In genomic region chr3L:3083329-3084083, dm6 we compare ENCODE assay signal across 1 fruit fly cellular context.
TF ChIP-seq lines count a peak whose summit lies in the region.

No protein-coding gene starts in this region.

TF ChIP-seq in whole organism, embryonic, 481 proteins besides CTCF, POLR2A, EP300 and RAD21 (continued from another document and continues in another):
- no peak for TF ChIP-seq CG1647 (GFP tag; optimal IDR thresholded peaks at IDR 0.05; lab: Kevin White, UChicago)
- no peak for TF ChIP-seq yki (optimal IDR thresholded peaks at IDR 0.05; lab: Kevin White, UChicago)
- peak; percentile 52 for TF ChIP-seq NK7.1 (GFP tag; optimal IDR thresholded peaks at IDR 0.05; lab: Kevin White, UChicago)
- no peak for TF ChIP-seq Mrtf (GFP tag; IDR thresholded peaks at IDR 0.05; lab: Robert Waterston, UW)
- no peak for TF ChIP-seq Sin3A (optimal IDR thresholded peaks at IDR 0.05; lab: Kevin White, UChicago)
- no peak for TF ChIP-seq CG12744 (GFP tag; optimal IDR thresholded peaks at IDR 0.05; lab: Kevin White, UChicago)
- peak; percentile 82 for TF ChIP-seq ara (GFP tag; IDR thresholded peaks at IDR 0.05; lab: Robert Waterston, UW)
- no peak for TF ChIP-seq CG15269 (tag; optimal IDR thresholded peaks at IDR 0.05; lab: Kevin White, UChicago)
- no peak for TF ChIP-seq tll (GFP tag; optimal IDR thresholded peaks at IDR 0.05; lab: Kevin White, UChicago)
- no peak for TF ChIP-seq D19B (GFP tag; optimal IDR thresholded peaks at IDR 0.05; lab: Kevin White, UChicago)
- TF ChIP-seq emc (GFP tag; optimal IDR thresholded peaks at IDR 0.05; lab: Kevin White, UChicago): no peak
- peak; percentile 77 for TF ChIP-seq CG6254 (GFP tag; optimal IDR thresholded peaks at IDR 0.05; lab: Kevin White, UChicago)
- TF ChIP-seq Elba2 (GFP tag; optimal IDR thresholded peaks at IDR 0.05; lab: Kevin White, UChicago): no peak
- peak; percentile 84 for TF ChIP-seq chm (GFP tag; IDR thresholded peaks at IDR 0.05; lab: Robert Waterston, UW)
- no peak for TF ChIP-seq HLH54F (GFP tag; optimal IDR thresholded peaks at IDR 0.05; lab: Kevin White, UChicago)
- peak; percentile 47 for TF ChIP-seq CG4707 (GFP tag; optimal IDR thresholded peaks at IDR 0.05; lab: Kevin White, UChicago)
- TF ChIP-seq CG4730 (GFP tag; IDR thresholded peaks at IDR 0.05; lab: Robert Waterston, UW): no peak
- TF ChIP-seq CkIIα-i1 (GFP tag; IDR thresholded peaks at IDR 0.05; lab: Robert Waterston, UW): no peak
- peak; percentile 23 for TF ChIP-seq D19A (tag; optimal IDR thresholded peaks at IDR 0.05; lab: Kevin White, UChicago)
- peak; percentile 76 for TF ChIP-seq CG4328 (GFP tag; optimal IDR thresholded peaks at IDR 0.05; lab: Kevin White, UChicago)
- TF ChIP-seq Pdp1 (GFP tag; optimal IDR thresholded peaks at IDR 0.05; lab: Kevin White, UChicago): peak; percentile 17 to 48
- TF ChIP-seq CG18011 (GFP tag; optimal IDR thresholded peaks at IDR 0.05; lab: Kevin White, UChicago): no peak
- TF ChIP-seq YL-1 (GFP tag; optimal IDR thresholded peaks at IDR 0.05; lab: Kevin White, UChicago): peak; percentile 2
- no peak for TF ChIP-seq Opbp (GFP tag; IDR thresholded peaks at IDR 0.05; lab: Robert Waterston, UW; ENCODE audit: partially characterized antibody)
- TF ChIP-seq CG4360 (GFP tag; IDR thresholded peaks at IDR 0.05; lab: Robert Waterston, UW): peak; percentile 53; the same call in 1 of the 2 replicates
- peak; percentile 35 for TF ChIP-seq Camta (GFP tag; optimal IDR thresholded peaks at IDR 0.05; lab: Kevin White, UChicago)
- TF ChIP-seq Ssrp (tag; optimal IDR thresholded peaks at IDR 0.05; lab: Kevin White, UChicago): no peak
- 0 out of 2 replicates have a peak, but pooled peaks have one; percentile 31 for TF ChIP-seq Ptx1 (GFP tag; IDR thresholded peaks at IDR 0.05; lab: Robert Waterston, UW)
- peak; percentile 31 for TF ChIP-seq ERR (GFP tag; optimal IDR thresholded peaks at IDR 0.05; lab: Kevin White, UChicago)
- TF ChIP-seq CG14441 (GFP tag; IDR thresholded peaks at IDR 0.05; lab: Robert Waterston, UW): peak; percentile 8; the same call in 1 of the 2 replicates
- peak in 1 of 2 experiments; percentile 77 for TF ChIP-seq eve (GFP tag; optimal IDR thresholded peaks at IDR 0.05; lab: Kevin White, UChicago)
- no peak for TF ChIP-seq CG12104 (GFP tag; optimal IDR thresholded peaks at IDR 0.05; lab: Kevin White, UChicago)
- TF ChIP-seq slbo (GFP tag; IDR thresholded peaks at IDR 0.05; lab: Robert Waterston, UW): no peak
- peak; percentile 37 for TF ChIP-seq Antp (GFP tag; optimal IDR thresholded peaks at IDR 0.05; lab: Kevin White, UChicago)
- peak; percentile 71 for TF ChIP-seq cwo (GFP tag; optimal IDR thresholded peaks at IDR 0.05; lab: Kevin White, UChicago)
- TF ChIP-seq otp (GFP tag; IDR thresholded peaks at IDR 0.05; lab: Robert Waterston, UW): peak; percentile 92
- TF ChIP-seq chinmo (GFP tag; IDR thresholded peaks at IDR 0.05; lab: Robert Waterston, UW; ENCODE audit: partially characterized antibody): 0 out of 4 replicates have a peak, but pooled peaks have one; percentile 52
- TF ChIP-seq CG2678 (tag; optimal IDR thresholded peaks at IDR 0.05; lab: Kevin White, UChicago): peak; percentile 68
- 0 out of 3 replicates have a peak, but pooled peaks have one; percentile 44 for TF ChIP-seq CG11093 (GFP tag; IDR thresholded peaks at IDR 0.05; lab: Robert Waterston, UW)
- TF ChIP-seq Usf (GFP tag; optimal IDR thresholded peaks at IDR 0.05; lab: Kevin White, UChicago): no peak
- no peak for TF ChIP-seq gfzf (GFP tag; optimal IDR thresholded peaks at IDR 0.05; lab: Kevin White, UChicago)
- peak; percentile 44; the same call in 1 of the 2 replicates for TF ChIP-seq CG31441 (GFP tag; IDR thresholded peaks at IDR 0.05; lab: Robert Waterston, UW)
- peak; percentile 53 for TF ChIP-seq wek (GFP tag; optimal IDR thresholded peaks at IDR 0.05; lab: Kevin White, UChicago)
- TF ChIP-seq CG9437 (GFP tag; optimal IDR thresholded peaks at IDR 0.05; lab: Kevin White, UChicago): peak; percentile 4
- no peak for TF ChIP-seq CG30403 (GFP tag; optimal IDR thresholded peaks at IDR 0.05; lab: Kevin White, UChicago)
- peak; percentile 46 for TF ChIP-seq NC2α (GFP tag; optimal IDR thresholded peaks at IDR 0.05; lab: Kevin White, UChicago)
- no peak for TF ChIP-seq tap (tag; optimal IDR thresholded peaks at IDR 0.05; lab: Kevin White, UChicago)
- no peak for TF ChIP-seq Eip74EF (GFP tag; optimal IDR thresholded peaks at IDR 0.05; lab: Kevin White, UChicago)
- TF ChIP-seq CG13424 (tag; optimal IDR thresholded peaks at IDR 0.05; lab: Kevin White, UChicago): peak; percentile 25
- TF ChIP-seq gro (GFP tag; optimal IDR thresholded peaks at IDR 0.05; lab: Kevin White, UChicago): no peak
- TF ChIP-seq ftz-f1 (GFP tag; optimal IDR thresholded peaks at IDR 0.05; lab: Kevin White, UChicago): no peak
- TF ChIP-seq Gug (GFP tag; IDR thresholded peaks at IDR 0.05; lab: Robert Waterston, UW): peak; percentile 16; the same call in 1 of the 4 replicates
- TF ChIP-seq CG8281 (tag; optimal IDR thresholded peaks at IDR 0.05; lab: Kevin White, UChicago): peak; percentile 29
- no peak for TF ChIP-seq CG14050 (GFP tag; IDR thresholded peaks at IDR 0.05; lab: Robert Waterston, UW)
- TF ChIP-seq Doc2 (GFP tag; IDR thresholded peaks at IDR 0.05; lab: Robert Waterston, UW): no peak
- no peak for TF ChIP-seq ato (GFP tag; IDR thresholded peaks at IDR 0.05; lab: Robert Waterston, UW; ENCODE audit: partially characterized antibody)
- TF ChIP-seq CG7372 (GFP tag; IDR thresholded peaks at IDR 0.05; lab: Robert Waterston, UW): no peak
- no peak for TF ChIP-seq unpg (GFP tag; optimal IDR thresholded peaks at IDR 0.05; lab: Kevin White, UChicago)
- TF ChIP-seq Jarid2 (GFP tag; optimal IDR thresholded peaks at IDR 0.05; lab: Kevin White, UChicago): peak; percentile 56
- TF ChIP-seq nerfin-2 (GFP tag; IDR thresholded peaks at IDR 0.05; lab: Robert Waterston, UW; ENCODE audit: partially characterized antibody): no peak
- TF ChIP-seq her (GFP tag; optimal IDR thresholded peaks at IDR 0.05; lab: Kevin White, UChicago): peak; percentile 39
- no peak for TF ChIP-seq Taf1 (GFP tag; IDR thresholded peaks at IDR 0.05; lab: Robert Waterston, UW)
- TF ChIP-seq Hey (tag; optimal IDR thresholded peaks at IDR 0.05; lab: Kevin White, UChicago): peak; percentile 69
- TF ChIP-seq Fer3 (tag; optimal IDR thresholded peaks at IDR 0.05; lab: Kevin White, UChicago): no peak
- peak; percentile 49 for TF ChIP-seq Dref (GFP tag; IDR thresholded peaks at IDR 0.05; lab: Robert Waterston, UW)
- peak; percentile 69 for TF ChIP-seq CG1603 (tag; optimal IDR thresholded peaks at IDR 0.05; lab: Kevin White, UChicago)
- TF ChIP-seq zf30C (GFP tag; optimal IDR thresholded peaks at IDR 0.05; lab: Kevin White, UChicago): no peak
- TF ChIP-seq Dfd (GFP tag; optimal IDR thresholded peaks at IDR 0.05; lab: Kevin White, UChicago): no peak
- peak; percentile 91; the same call in 2 of the 3 replicates for TF ChIP-seq CG2199 (GFP tag; IDR thresholded peaks at IDR 0.05; lab: Robert Waterston, UW)
- TF ChIP-seq CG3281 (GFP tag; optimal IDR thresholded peaks at IDR 0.05; lab: Kevin White, UChicago): peak; percentile 61
- TF ChIP-seq gcm (GFP tag; optimal IDR thresholded peaks at IDR 0.05; lab: Kevin White, UChicago): no peak
- TF ChIP-seq CG11504 (tag; optimal IDR thresholded peaks at IDR 0.05; lab: Kevin White, UChicago): no peak
- TF ChIP-seq CG3065 (GFP tag; optimal IDR thresholded peaks at IDR 0.05; lab: Kevin White, UChicago): no peak
- peak; percentile 43 for TF ChIP-seq CG11723 (GFP tag; optimal IDR thresholded peaks at IDR 0.05; lab: Kevin White, UChicago)
- no peak for TF ChIP-seq tio (GFP tag; optimal IDR thresholded peaks at IDR 0.05; lab: Kevin White, UChicago)
- TF ChIP-seq CG9797 (GFP tag; optimal IDR thresholded peaks at IDR 0.05; lab: Kevin White, UChicago): peak; percentile 3
- no peak for TF ChIP-seq cg (GFP tag; optimal IDR thresholded peaks at IDR 0.05; lab: Kevin White, UChicago)
- no peak for TF ChIP-seq CG3847 (GFP tag; IDR thresholded peaks at IDR 0.05; lab: Robert Waterston, UW)
- TF ChIP-seq zen (tag; optimal IDR thresholded peaks at IDR 0.05; lab: Kevin White, UChicago): no peak
- no peak for TF ChIP-seq slou (GFP tag; optimal IDR thresholded peaks at IDR 0.05; lab: Kevin White, UChicago)
- TF ChIP-seq Trl (optimal IDR thresholded peaks at IDR 0.05; lab: Kevin White, UChicago): peak; percentile 10 to 39
- peak; percentile 56 for TF ChIP-seq Trl (GFP tag; optimal IDR thresholded peaks at IDR 0.05; lab: Kevin White, UChicago)
- peak; percentile 16 for TF ChIP-seq B-H2 (GFP tag; optimal IDR thresholded peaks at IDR 0.05; lab: Kevin White, UChicago)
- peak; percentile 91 for TF ChIP-seq GATAe (GFP tag; conservative IDR thresholded peaks at IDR 0.05; lab: Robert Waterston, UW)
- TF ChIP-seq CG3838 (GFP tag; optimal IDR thresholded peaks at IDR 0.05; lab: Kevin White, UChicago): peak; percentile 70
- peak; percentile 59 for TF ChIP-seq CG4820 (GFP tag; optimal IDR thresholded peaks at IDR 0.05; lab: Kevin White, UChicago)
- TF ChIP-seq sisA (GFP tag; IDR thresholded peaks at IDR 0.05; lab: Robert Waterston, UW): no peak
- no peak for TF ChIP-seq Gsc (GFP tag; IDR thresholded peaks at IDR 0.05; lab: Robert Waterston, UW)
- TF ChIP-seq Atf-2 (GFP tag; optimal IDR thresholded peaks at IDR 0.05; lab: Kevin White, UChicago): no peak
- no peak for TF ChIP-seq D (optimal IDR thresholded peaks at IDR 0.05; lab: Kevin White, UChicago)
- peak; percentile 76 for TF ChIP-seq D (GFP tag; optimal IDR thresholded peaks at IDR 0.05; lab: Kevin White, UChicago)
- peak; percentile 70; the same call in 2 of the 3 replicates for TF ChIP-seq zfh1 (GFP tag; IDR thresholded peaks at IDR 0.05; lab: Robert Waterston, UW)
- TF ChIP-seq peb (GFP tag; IDR thresholded peaks at IDR 0.05; lab: Robert Waterston, UW): no peak
- no peak for TF ChIP-seq CG17802 (tag; optimal IDR thresholded peaks at IDR 0.05; lab: Kevin White, UChicago)
- peak; percentile 43 for TF ChIP-seq CG6683 (GFP tag; optimal IDR thresholded peaks at IDR 0.05; lab: Kevin White, UChicago)
- TF ChIP-seq br (optimal IDR thresholded peaks at IDR 0.05; lab: Kevin White, UChicago): no peak
- no peak for TF ChIP-seq corto (GFP tag; optimal IDR thresholded peaks at IDR 0.05; lab: Kevin White, UChicago)
- peak in 1 of 2 experiments; percentile 54 for TF ChIP-seq Hr51 (GFP tag; optimal IDR thresholded peaks at IDR 0.05; lab: Kevin White, UChicago)
- no peak for TF ChIP-seq CG6272 (GFP tag; IDR thresholded peaks at IDR 0.05; lab: Robert Waterston, UW)
- TF ChIP-seq CG6765 (GFP tag; optimal IDR thresholded peaks at IDR 0.05; lab: Kevin White, UChicago): peak; percentile 30
- peak; percentile 86 for TF ChIP-seq CG18599 (GFP tag; optimal IDR thresholded peaks at IDR 0.05; lab: Kevin White, UChicago)
- peak; percentile 87 for TF ChIP-seq CG6813 (GFP tag; optimal IDR thresholded peaks at IDR 0.05; lab: Kevin White, UChicago)
- TF ChIP-seq odd (GFP tag; optimal IDR thresholded peaks at IDR 0.05; lab: Kevin White, UChicago): peak; percentile 73
- no peak for TF ChIP-seq CG16813 (GFP tag; IDR thresholded peaks at IDR 0.05; lab: Robert Waterston, UW; ENCODE audit: partially characterized antibody)
- peak; percentile 94 for TF ChIP-seq sug (tag; optimal IDR thresholded peaks at IDR 0.05; lab: Kevin White, UChicago)
- no peak; the same call in 1 of the 2 replicates for TF ChIP-seq sob (GFP tag; IDR thresholded peaks at IDR 0.05; lab: Robert Waterston, UW)
- TF ChIP-seq Hr39 (optimal IDR thresholded peaks at IDR 0.05; lab: Kevin White, UChicago): no peak
- TF ChIP-seq amos (GFP tag; IDR thresholded peaks at IDR 0.05; lab: Robert Waterston, UW; ENCODE audit: partially characterized antibody): no peak; the same call in 1 of the 2 replicates
- peak; percentile 36 for TF ChIP-seq lbe (GFP tag; optimal IDR thresholded peaks at IDR 0.05; lab: Kevin White, UChicago)
- peak; percentile 37 for TF ChIP-seq CG17186 (GFP tag; optimal IDR thresholded peaks at IDR 0.05; lab: Kevin White, UChicago)
- no peak for TF ChIP-seq Nf-YB (GFP tag; optimal IDR thresholded peaks at IDR 0.05; lab: Kevin White, UChicago)
- TF ChIP-seq pzg (GFP tag; optimal IDR thresholded peaks at IDR 0.05; lab: Kevin White, UChicago): peak; percentile 13
- TF ChIP-seq tx (GFP tag; optimal IDR thresholded peaks at IDR 0.05; lab: Kevin White, UChicago): no peak
- peak; percentile 28 for TF ChIP-seq CG3163 (GFP tag; optimal IDR thresholded peaks at IDR 0.05; lab: Kevin White, UChicago)
- peak; percentile 79 for TF ChIP-seq MTF-1 (GFP tag; optimal IDR thresholded peaks at IDR 0.05; lab: Kevin White, UChicago; ENCODE audit: borderline replicate concordance)
- no peak for TF ChIP-seq pita (GFP tag; optimal IDR thresholded peaks at IDR 0.05; lab: Kevin White, UChicago)
- no peak for TF ChIP-seq Lpt (GFP tag; optimal IDR thresholded peaks at IDR 0.05; lab: Kevin White, UChicago)
- TF ChIP-seq Hr3 (GFP tag; optimal IDR thresholded peaks at IDR 0.05; lab: Kevin White, UChicago): no peak
- peak; percentile 44 for TF ChIP-seq nerfin-1 (tag; optimal IDR thresholded peaks at IDR 0.05; lab: Kevin White, UChicago)
- peak; percentile 85 for TF ChIP-seq CG2202 (tag; optimal IDR thresholded peaks at IDR 0.05; lab: Kevin White, UChicago)
- TF ChIP-seq CG15601 (tag; optimal IDR thresholded peaks at IDR 0.05; lab: Kevin White, UChicago): peak; percentile 81
- TF ChIP-seq dm (GFP tag; optimal IDR thresholded peaks at IDR 0.05; lab: Kevin White, UChicago): peak; percentile 11
- 0 out of 2 replicates have a peak, but pooled peaks have one; percentile 31 for TF ChIP-seq CG17612 (GFP tag; IDR thresholded peaks at IDR 0.05; lab: Robert Waterston, UW)
- TF ChIP-seq HHEX (GFP tag; optimal IDR thresholded peaks at IDR 0.05; lab: Kevin White, UChicago): peak; percentile 63
- TF ChIP-seq CG9727 (GFP tag; optimal IDR thresholded peaks at IDR 0.05; lab: Kevin White, UChicago): peak; percentile 77
- no peak for TF ChIP-seq Mad (GFP tag; optimal IDR thresholded peaks at IDR 0.05; lab: Kevin White, UChicago)
- peak; percentile 28 for TF ChIP-seq Atf3 (GFP tag; optimal IDR thresholded peaks at IDR 0.05; lab: Kevin White, UChicago)
- TF ChIP-seq CG33557 (GFP tag; optimal IDR thresholded peaks at IDR 0.05; lab: Kevin White, UChicago): peak; percentile 80
- peak; percentile 33 for TF ChIP-seq CG11398 (GFP tag; optimal IDR thresholded peaks at IDR 0.05; lab: Kevin White, UChicago)
- TF ChIP-seq kni (GFP tag; optimal IDR thresholded peaks at IDR 0.05; lab: Kevin White, UChicago): peak; percentile 88
- peak; percentile 19 for TF ChIP-seq abd-A (tag; optimal IDR thresholded peaks at IDR 0.05; lab: Kevin White, UChicago)
- TF ChIP-seq Abd-B (GFP tag; optimal IDR thresholded peaks at IDR 0.05; lab: Kevin White, UChicago): no peak
- no peak for TF ChIP-seq Deaf1 (tag; optimal IDR thresholded peaks at IDR 0.05; lab: Kevin White, UChicago)
